Fruit fly (Drosophila melanogaster) whole organism, embryonic: ENCODE data around the gene Polr3E.

Source experiments
- Adf1 ChIP-seq: fragments of 200-800 bp; sonication (Bioruptor generic); IDR thresholded peaks from 2 replicates; pipeline ENCODE4 v1.3.6; 2022; ENCODE audit warnings: missing biosample characterization, missing genetic modification characterization
- Atf3 ChIP-seq: fragments of 200-800 bp; sonication (Bioruptor generic); optimal IDR thresholded peaks from 3 replicates; lab custom pipeline; 2016; ENCODE audit warnings: missing biosample characterization, missing genetic modification characterization
- Awh ChIP-seq: fragments of 200-800 bp; sonication (Bioruptor generic); IDR thresholded peaks from 2 replicates; pipeline ENCODE4, ENCODE4 v1.3.6; 2022; ENCODE audit warnings: missing biosample characterization, missing genetic modification characterization
- B-H2 ChIP-seq: fragments of 200-800 bp; sonication (Bioruptor generic); optimal IDR thresholded peaks from 2 replicates; lab custom pipeline; 2018; ENCODE audit warnings: missing biosample characterization, mild to moderate bottlenecking, missing genetic modification characterization
- CG10959 ChIP-seq: fragments of 200-800 bp; sonication (Bioruptor generic); IDR thresholded peaks from 2 replicates; pipeline ENCODE4 v1.3.6; 2022; ENCODE audit warnings: missing biosample characterization, missing genetic modification characterization
- CG12391 ChIP-seq: fragments of 200-800 bp; sonication (Bioruptor generic); optimal IDR thresholded peaks from 3 replicates; lab custom pipeline; 2018; ENCODE audit warnings: missing biosample characterization, mild to moderate bottlenecking, missing genetic modification characterization, moderate library complexity
- CG14965 ChIP-seq: fragments of 200-800 bp; sonication (Bioruptor generic); optimal IDR thresholded peaks from 2 replicates; lab custom pipeline; 2016; ENCODE audit warnings: missing biosample characterization, missing genetic modification characterization, borderline replicate concordance
- CG15011 ChIP-seq: fragments of 200-800 bp; sonication (Bioruptor generic); optimal IDR thresholded peaks from 3 replicates; lab custom pipeline; 2018; ENCODE audit warnings: missing biosample characterization, mild to moderate bottlenecking, missing genetic modification characterization
- CG17612 ChIP-seq: fragments of 200-800 bp; sonication (Bioruptor generic); IDR thresholded peaks from 2 replicates; pipeline ENCODE4 v1.3.6; 2022; ENCODE audit warnings: missing biosample characterization, missing genetic modification characterization
- CG18262 ChIP-seq: fragments of 200-800 bp; optimal IDR thresholded peaks from 3 replicates; lab custom pipeline; 2019; ENCODE audit warnings: missing biosample characterization, mild to moderate bottlenecking, missing genetic modification characterization, moderate library complexity
- CG2678 ChIP-seq: fragments of 200-800 bp; sonication (Bioruptor generic); optimal IDR thresholded peaks from 3 replicates; lab custom pipeline; 2019; ENCODE audit warnings: missing biosample characterization, mild to moderate bottlenecking, missing genetic modification characterization, moderate library complexity
- CG30403 ChIP-seq: fragments of 200-800 bp; sonication (Bioruptor generic); optimal IDR thresholded peaks from 3 replicates; lab custom pipeline; 2016; ENCODE audit warnings: missing biosample characterization, missing genetic modification characterization
- CG3163 ChIP-seq: fragments of 200-800 bp; sonication (Bioruptor generic); optimal IDR thresholded peaks from 3 replicates; lab custom pipeline; 2016; ENCODE audit warnings: missing biosample characterization, missing genetic modification characterization
- CG3726 ChIP-seq: fragments of 200-800 bp; sonication (Bioruptor generic); IDR thresholded peaks from 3 replicates; pipeline ENCODE4, ENCODE4 v1.3.6; 2022; ENCODE audit warnings: missing biosample characterization, missing genetic modification characterization
- CG7786 ChIP-seq: fragments of 200-800 bp; sonication (Bioruptor generic); optimal IDR thresholded peaks from 2 replicates; lab custom pipeline; 2016; ENCODE audit warnings: missing biosample characterization, missing genetic modification characterization
- CG8281 ChIP-seq: fragments of 200-800 bp; sonication (Bioruptor generic); optimal IDR thresholded peaks from 2 replicates; lab custom pipeline; 2018; ENCODE audit warnings: missing biosample characterization, mild to moderate bottlenecking, missing genetic modification characterization, moderate library complexity
- CG9932 ChIP-seq: fragments of 200-800 bp; sonication (Bioruptor generic); IDR thresholded peaks from 2 replicates; pipeline ENCODE4 v1.3.6; 2022; ENCODE audit warnings: missing biosample characterization, missing genetic modification characterization
- D19B ChIP-seq: fragments of 200-800 bp; sonication (Bioruptor generic); optimal IDR thresholded peaks from 2 replicates; lab custom pipeline; 2017; ENCODE audit warnings: missing biosample characterization, mild to moderate bottlenecking, missing genetic modification characterization
- E2f1 ChIP-seq: fragments of 200-800 bp; sonication (Bioruptor generic); IDR thresholded peaks from 2 replicates; pipeline ENCODE4 v1.3.6; 2022; ENCODE audit warnings: missing biosample characterization, missing genetic modification characterization
- ERR ChIP-seq: fragments of 200-800 bp; sonication (Bioruptor generic); optimal IDR thresholded peaks from 2 replicates; lab custom pipeline; 2016; ENCODE audit warnings: missing biosample characterization, missing genetic modification characterization
- Fer3 ChIP-seq: fragments of 200-800 bp; sonication (Bioruptor generic); optimal IDR thresholded peaks from 2 replicates; lab custom pipeline; 2018; ENCODE audit warnings: missing biosample characterization, mild to moderate bottlenecking, missing genetic modification characterization, moderate library complexity
- H15 ChIP-seq: fragments of 200-800 bp; sonication (Bioruptor generic); IDR thresholded peaks from 3 replicates; pipeline ENCODE4 v1.3.6; 2022; ENCODE audit warnings: missing biosample characterization, missing genetic modification characterization
- Hr39 ChIP-seq: fragments of >200 bp; optimal IDR thresholded peaks from 2 replicates; lab custom pipeline; 2017
- Oli ChIP-seq: fragments of 200-800 bp; sonication (Bioruptor generic); optimal IDR thresholded peaks from 2 replicates; lab custom pipeline; 2018; ENCODE audit warnings: missing biosample characterization, mild to moderate bottlenecking, missing genetic modification characterization, moderate library complexity
- ac ChIP-seq: fragments of 200-800 bp; sonication (Bioruptor generic); optimal IDR thresholded peaks from 3 replicates; lab custom pipeline; 2017; ENCODE audit warnings: missing biosample characterization, mild to moderate bottlenecking, missing genetic modification characterization
- al ChIP-seq: fragments of 200-800 bp; sonication (Bioruptor generic); IDR thresholded peaks from 2 replicates; pipeline ENCODE4 v1.3.6; 2022; ENCODE audit warnings: missing biosample characterization, missing genetic modification characterization
- ash1 ChIP-seq: fragments of 200-800 bp; sonication (Bioruptor generic); optimal IDR thresholded peaks from 2 replicates; lab custom pipeline; 2018; ENCODE audit warnings: missing biosample characterization, mild to moderate bottlenecking, missing genetic modification characterization
- btn ChIP-seq: fragments of 200-800 bp; sonication (Bioruptor generic); optimal IDR thresholded peaks from 2 replicates; lab custom pipeline; 2016; ENCODE audit warnings: missing biosample characterization, missing genetic modification characterization
- croc ChIP-seq: fragments of 200-800 bp; sonication (Bioruptor generic); conservative IDR thresholded peaks from 3 replicates; pipeline ENCODE4 v1.3.6; 2022; ENCODE audit warnings: missing biosample characterization, missing genetic modification characterization
- crol ChIP-seq: fragments of 200-800 bp; sonication (Bioruptor generic); IDR thresholded peaks from 2 replicates; pipeline ENCODE4 v1.3.6; 2022; ENCODE audit warnings: missing biosample characterization, missing genetic modification characterization
- da ChIP-seq: fragments of 200-800 bp; sonication (Bioruptor generic); optimal IDR thresholded peaks from 2 replicates; lab custom pipeline; 2016; ENCODE audit warnings: missing biosample characterization, missing genetic modification characterization
- dimm ChIP-seq: fragments of 200-800 bp; sonication (Bioruptor generic); IDR thresholded peaks from 2 replicates; pipeline ENCODE4 v1.3.6; 2022; ENCODE audit warnings: missing biosample characterization, missing genetic modification characterization
- eve ChIP-seq, 2 experiments: fragments of >200 bp; optimal IDR thresholded peaks; 2 replicates each; lab custom pipeline; 2017; ENCODE audit warnings: missing biosample characterization in 2 of 2, missing genetic modification characterization in 2 of 2
- eyg ChIP-seq: fragments of 200-800 bp; sonication (Bioruptor generic); optimal IDR thresholded peaks from 3 replicates; lab custom pipeline; 2016; ENCODE audit warnings: missing biosample characterization, missing genetic modification characterization
- fd102C ChIP-seq: fragments of 200-800 bp; sonication (Bioruptor generic); optimal IDR thresholded peaks from 2 replicates; lab custom pipeline; 2018; ENCODE audit warnings: missing biosample characterization, mild to moderate bottlenecking, missing genetic modification characterization, moderate library complexity
- fru ChIP-seq: fragments of >200 bp; optimal IDR thresholded peaks from 2 replicates; lab custom pipeline; 2017
- fu2 ChIP-seq: fragments of 200-800 bp; sonication (Bioruptor generic); optimal IDR thresholded peaks from 2 replicates; lab custom pipeline; 2016; ENCODE audit warnings: missing biosample characterization, missing genetic modification characterization
- gem ChIP-seq: fragments of 200-800 bp; sonication (Bioruptor generic); optimal IDR thresholded peaks from 2 replicates; lab custom pipeline; 2019; ENCODE audit warnings: missing biosample characterization, mild to moderate bottlenecking, missing genetic modification characterization, moderate library complexity
- ham ChIP-seq: fragments of 200-800 bp; sonication (Bioruptor generic); IDR thresholded peaks from 2 replicates; pipeline ENCODE4 v1.3.6; 2022; ENCODE audit warnings: missing biosample characterization, missing genetic modification characterization
- ken ChIP-seq: fragments of 200-800 bp; sonication (Bioruptor generic); IDR thresholded peaks from 3 replicates; pipeline ENCODE4 v1.3.6; 2022; ENCODE audit warnings: missing biosample characterization, missing genetic modification characterization
- kni ChIP-seq: fragments of 200-800 bp; sonication (Bioruptor generic); optimal IDR thresholded peaks from 3 replicates; lab custom pipeline; 2017; ENCODE audit warnings: mild to moderate bottlenecking, missing biosample characterization, missing genetic modification reagents, missing genetic modification characterization
- lmd ChIP-seq: fragments of 200-800 bp; sonication (Bioruptor generic); IDR thresholded peaks from 2 replicates; pipeline ENCODE4 v1.3.6; 2022; ENCODE audit warnings: missing biosample characterization, missing genetic modification characterization
- maf-S ChIP-seq: fragments of 200-800 bp; sonication (Bioruptor generic); optimal IDR thresholded peaks from 2 replicates; lab custom pipeline; 2016; ENCODE audit warnings: missing biosample characterization, missing genetic modification characterization
- mirr ChIP-seq: fragments of 200-800 bp; sonication (Bioruptor generic); optimal IDR thresholded peaks from 3 replicates; lab custom pipeline; 2018; ENCODE audit warnings: missing biosample characterization, mild to moderate bottlenecking, missing genetic modification characterization
- nerfin-1 ChIP-seq: fragments of 200-800 bp; sonication (Bioruptor generic); optimal IDR thresholded peaks from 3 replicates; lab custom pipeline; 2019; ENCODE audit warnings: missing biosample characterization, mild to moderate bottlenecking, missing genetic modification characterization, moderate library complexity
- org-1 ChIP-seq: fragments of 200-800 bp; sonication (Bioruptor generic); optimal IDR thresholded peaks from 2 replicates; lab custom pipeline; 2017; ENCODE audit warnings: missing biosample characterization, missing genetic modification characterization
- otp ChIP-seq: fragments of 200-800 bp; sonication (Bioruptor generic); IDR thresholded peaks from 3 replicates; pipeline ENCODE4, ENCODE4 v1.3.6; 2022; ENCODE audit warnings: missing biosample characterization, missing genetic modification characterization
- pan ChIP-seq, 4 experiments: fragments of >200 bp in 3 of 4; fragments of 200-800 bp in 1 of 4; sonication (Bioruptor generic) in 1 of 4; optimal IDR thresholded peaks in 3 of 4; IDR thresholded peaks in 1 of 4; 2 replicates each; pipeline versions ENCODE4 v1.3.6 to Lab custom; 2017 to 2022; ENCODE audit warnings: missing biosample characterization in 2 of 4, missing genetic modification characterization in 2 of 4, mixed read lengths in 1 of 4
- pb ChIP-seq: fragments of 200-800 bp; sonication (Bioruptor generic); optimal IDR thresholded peaks from 3 replicates; lab custom pipeline; 2016; ENCODE audit warnings: missing biosample characterization, missing genetic modification characterization
- psq ChIP-seq: fragments of 200-800 bp; sonication (Bioruptor generic); optimal IDR thresholded peaks from 2 replicates; lab custom pipeline; 2017; ENCODE audit warnings: missing biosample characterization, missing genetic modification characterization
- sqz ChIP-seq: fragments of 200-800 bp; sonication (Bioruptor generic); optimal IDR thresholded peaks from 3 replicates; lab custom pipeline; 2018; ENCODE audit warnings: missing biosample characterization, mild to moderate bottlenecking, missing genetic modification characterization
- sr ChIP-seq: fragments of 200-800 bp; sonication (Bioruptor generic); IDR thresholded peaks from 3 replicates; pipeline ENCODE4 v1.3.6; 2022; ENCODE audit warnings: missing biosample characterization, missing genetic modification characterization
- tap ChIP-seq: fragments of 200-800 bp; optimal IDR thresholded peaks from 3 replicates; lab custom pipeline; 2019; ENCODE audit warnings: missing biosample characterization, mild to moderate bottlenecking, missing genetic modification characterization, moderate library complexity

Polr3E gene

dm6 chr3L:21008899-21009298 is 22.7 kb upstream of the Polr3E start (continued):
- TF ChIP-seq sr (GFP tag; lab: Robert Waterston, UW) (peak; percentile 79; the same call in 2 of the 3 replicates), ash1 (GFP tag; lab: Kevin White, UChicago) (no peak), fu2 (GFP tag; lab: Kevin White, UChicago) (no peak), da (GFP tag; lab: Kevin White, UChicago) (no peak), otp (GFP tag; lab: Robert Waterston, UW) (no peak), CG7786 (GFP tag; lab: Kevin White, UChicago) (no peak), E2f1 (GFP tag; lab: Robert Waterston, UW) (no peak), B-H2 (no peak), nerfin-1 (peak; percentile 56), CG17612 (GFP tag; lab: Robert Waterston, UW) (no peak), Awh (GFP tag; lab: Robert Waterston, UW) (no peak), ham (GFP tag; lab: Robert Waterston, UW) (no peak), dimm (no peak), ken (GFP tag; lab: Robert Waterston, UW) (no peak), ERR (GFP tag; lab: Kevin White, UChicago) (no peak), sqz (peak; percentile 17), psq (GFP tag; lab: Kevin White, UChicago) (no peak), CG18262 (tag; lab: Kevin White, UChicago) (no peak), crol (GFP tag; lab: Robert Waterston, UW) (0 out of 2 replicates have a peak, but pooled peaks have one; percentile 16), eyg (GFP tag; lab: Kevin White, UChicago) (no peak), mirr (GFP tag; lab: Kevin White, UChicago) (peak; percentile 29), org-1 (GFP tag; lab: Kevin White, UChicago) (no peak), ac (GFP tag; lab: Kevin White, UChicago) (no peak), tap (no peak), CG12391 (tag; lab: Kevin White, UChicago) (no peak), CG3726 (GFP tag; lab: Robert Waterston, UW) (no peak), maf-S (GFP tag; lab: Kevin White, UChicago) (no peak), croc (GFP tag; lab: Robert Waterston, UW) (no peak), CG9932 (GFP tag; lab: Robert Waterston, UW) (no peak), CG3163 (peak; percentile 91), pb (no peak), kni (peak; percentile 81), gem (tag; lab: Kevin White, UChicago) (no peak), CG30403 (GFP tag; lab: Kevin White, UChicago) (no peak), CG14965 (GFP tag; lab: Kevin White, UChicago) (no peak), CG8281 (tag; lab: Kevin White, UChicago) (no peak), fru (no peak), Hr39 (lab: Kevin White, UChicago) (no peak), H15 (GFP tag; lab: Robert Waterston, UW) (no peak), fd102C (GFP tag; lab: Kevin White, UChicago) (no peak), al (GFP tag; lab: Robert Waterston, UW) (no peak), lmd (GFP tag; lab: Robert Waterston, UW) (no peak), D19B (GFP tag; lab: Kevin White, UChicago) (no peak), CG15011 (GFP tag; lab: Kevin White, UChicago) (no peak), Fer3 (tag; lab: Kevin White, UChicago) (no peak), Adf1 (GFP tag; lab: Robert Waterston, UW) (no peak), btn (GFP tag; lab: Kevin White, UChicago) (no peak), pan (optimal IDR thresholded peaks at IDR 0.05; lab: Kevin White, UChicago) (no peak), pan (GFP tag; optimal IDR thresholded peaks at IDR 0.05 in 1 of 2, IDR thresholded peaks at IDR 0.05 in 1 of 2) (no peak), CG2678 (tag; lab: Kevin White, UChicago) (no peak), eve (GFP tag; optimal IDR thresholded peaks at IDR 0.05; lab: Kevin White, UChicago) (no peak), Atf3 (GFP tag; lab: Kevin White, UChicago) (no peak), CG10959 (GFP tag; lab: Robert Waterston, UW) (no peak), Oli (tag; lab: Kevin White, UChicago) (no peak)
